Worm (Caenorhabditis elegans): ENCODE measurements around the gene C02B10.6.
"Not testable (repeated sequence)": the region's sequence is repeated elsewhere in the genome, so short reads cannot be mapped to it uniquely, and the experiment has no call there.

The C02B10.6 gene

DNA sequence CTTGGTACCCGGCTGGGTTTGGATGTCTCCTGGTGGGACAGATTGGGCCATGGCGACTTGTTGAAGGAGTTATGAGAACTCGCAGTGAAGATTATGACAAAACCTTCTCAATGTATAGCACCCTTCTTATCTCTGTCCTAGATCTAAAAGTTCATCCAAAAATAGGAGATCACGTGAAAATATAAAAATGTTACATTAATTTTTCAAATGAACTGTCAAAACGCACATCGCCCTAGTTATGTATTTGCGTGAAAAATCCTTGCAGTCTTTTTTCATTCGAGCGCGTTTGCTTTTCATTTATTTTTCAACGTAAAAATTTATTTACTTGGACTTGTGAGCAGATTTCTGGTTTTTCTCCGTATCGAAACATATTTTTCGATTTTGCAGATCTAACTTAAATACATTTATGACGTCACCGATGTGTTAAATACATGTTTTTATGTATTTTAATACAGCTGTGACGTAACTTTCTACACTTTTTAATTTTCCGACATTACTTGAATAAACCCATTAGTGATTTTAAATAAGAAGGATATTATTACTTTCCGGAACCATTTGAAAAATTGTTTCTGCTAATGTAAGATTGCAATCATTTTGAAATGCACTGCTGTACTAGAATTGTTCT is 14.6 kb upstream of the C02B10.6 start, which contains the start of gene msp-55:
msp-55 (minus strand) TSS at position 51 of the 625 bp plus-strand sequence.
- no peak for TF ChIP-seq odd-2 (tag; optimal IDR thresholded peaks at IDR 0.05)
- no peak for TF ChIP-seq Y22D7AL.16 (tag; optimal IDR thresholded peaks at IDR 0.05)
- no peak for TF ChIP-seq C08G9.2 (tag; optimal IDR thresholded peaks at IDR 0.05)
- no peak for TF ChIP-seq nhr-11 (tag; optimal IDR thresholded peaks at IDR 0.05)
- TF ChIP-seq dmd-4 (tag; optimal IDR thresholded peaks at IDR 0.05; ENCODE audit: borderline replicate concordance) = no peak
- no peak for TF ChIP-seq fkh-10 (GFP tag; optimal IDR thresholded peaks at IDR 0.05)
- no peak for TF ChIP-seq ceh-14 (tag; optimal IDR thresholded peaks at IDR 0.05)
- TF ChIP-seq syd-9 (tag; optimal IDR thresholded peaks at IDR 0.05) = no peak
- TF ChIP-seq ama-1 (optimal IDR thresholded peaks at IDR 0.05) = no peak
- no peak for TF ChIP-seq hlh-8 (tag; optimal IDR thresholded peaks at IDR 0.05)
- TF ChIP-seq ceh-48 (tag; optimal IDR thresholded peaks at IDR 0.05) = no peak
- TF ChIP-seq K02D7.2 (tag; optimal IDR thresholded peaks at IDR 0.05) = no peak
- no peak for TF ChIP-seq pros-1 (tag; optimal IDR thresholded peaks at IDR 0.05)
- TF ChIP-seq ceh-30 (tag; optimal IDR thresholded peaks at IDR 0.05) = no peak
- TF ChIP-seq ceh-6 (GFP tag; optimal IDR thresholded peaks at IDR 0.05) = no peak
- TF ChIP-seq gmeb-2 (tag; optimal IDR thresholded peaks at IDR 0.05) = no peak
- TF ChIP-seq hlh-15 (tag; optimal IDR thresholded peaks at IDR 0.05) = no peak
- no peak for TF ChIP-seq dve-1 (tag; optimal IDR thresholded peaks at IDR 0.05)
- no peak for TF ChIP-seq ceh-18 (tag; optimal IDR thresholded peaks at IDR 0.05)

DNA sequence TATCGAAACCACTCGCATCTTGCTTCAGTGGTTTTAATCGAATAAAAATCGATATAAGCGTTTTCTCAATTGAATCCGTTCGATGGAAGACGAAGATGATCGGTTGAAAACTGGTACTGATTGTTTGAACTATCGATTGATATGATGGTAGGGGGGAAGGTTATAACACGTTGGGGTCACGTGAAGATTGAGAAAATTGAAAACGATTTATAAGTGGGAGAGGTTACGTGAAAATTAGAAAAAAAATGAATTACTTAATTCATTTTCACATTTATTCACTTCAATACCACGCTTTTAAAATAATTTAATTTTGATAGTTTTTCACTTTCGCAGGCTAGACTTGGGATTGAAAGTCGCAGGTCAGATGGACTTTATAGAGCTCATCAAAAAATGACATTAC is 9.7 kb upstream of the C02B10.6 start, which contains the start of gene C09B9.7:
C09B9.7 (minus strand) TSS at position 101 of the 400 bp plus-strand sequence.
- TF ChIP-seq lim-6 (tag; optimal IDR thresholded peaks at IDR 0.05) (no peak), unc-3 (GFP tag; conservative IDR thresholded peaks at IDR 0.05) (no peak), unc-3 (tag; optimal IDR thresholded peaks at IDR 0.05) (no peak), Y22D7AL.16 (tag; optimal IDR thresholded peaks at IDR 0.05) (no peak), ets-4 (tag; optimal IDR thresholded peaks at IDR 0.05) (no peak), pat-9 (tag; optimal IDR thresholded peaks at IDR 0.05) (no peak), ref-2 (tag; optimal IDR thresholded peaks at IDR 0.05) (no peak), nfya-1 (tag; optimal IDR thresholded peaks at IDR 0.05) (no peak), ama-1 (optimal IDR thresholded peaks at IDR 0.05) (no peak), hlh-15 (tag; optimal IDR thresholded peaks at IDR 0.05) (no peak), mec-3 (tag; optimal IDR thresholded peaks at IDR 0.05; ENCODE audit: borderline replicate concordance) (no peak), fkh-6 (tag; optimal IDR thresholded peaks at IDR 0.05) (no peak), K09A11.1 (tag; optimal IDR thresholded peaks at IDR 0.05; ENCODE audit: insufficient read depth) (no peak), gmeb-2 (tag; optimal IDR thresholded peaks at IDR 0.05) (no peak), nhr-232 (tag; optimal IDR thresholded peaks at IDR 0.05) (no peak), sox-4 (tag; optimal IDR thresholded peaks at IDR 0.05) (no peak), ceh-45 (GFP tag; IDR thresholded peaks at IDR 0.05) (no peak)

ce11 chrIV:5062278-5062677 is 8.4 kb upstream of the C02B10.6 start, which contains the start of gene msp-57:
TSS of gene msp-57 (plus strand) at chrIV:5062578.
- TF ChIP-seq pros-1, sox-4, ceh-24 (tag; optimal IDR thresholded peaks at IDR 0.05): not testable (repeated sequence)

- TF ChIP-seq pha-4 (tag; optimal IDR thresholded peaks at IDR 0.05) (no peak), madf-2 (tag; optimal IDR thresholded peaks at IDR 0.05) (no peak), che-1 (tag; optimal IDR thresholded peaks at IDR 0.05) (no peak), hlh-15 (tag; optimal IDR thresholded peaks at IDR 0.05) (no peak), F13H6.1 (tag; optimal IDR thresholded peaks at IDR 0.05) (no peak), pax-1 (tag; optimal IDR thresholded peaks at IDR 0.05) (no peak), hlh-8 (tag; optimal IDR thresholded peaks at IDR 0.05) (no peak), pat-9 (tag; optimal IDR thresholded peaks at IDR 0.05) (no peak), syd-9 (tag; optimal IDR thresholded peaks at IDR 0.05) (no peak), fkh-10 (GFP tag; optimal IDR thresholded peaks at IDR 0.05) (no peak), K09A11.1 (tag; optimal IDR thresholded peaks at IDR 0.05; ENCODE audit: insufficient read depth) (no peak), ceh-24 (tag; optimal IDR thresholded peaks at IDR 0.05) (no peak), lim-6 (tag; optimal IDR thresholded peaks at IDR 0.05) (no peak), ttx-3 (tag; optimal IDR thresholded peaks at IDR 0.05) (no peak), lin-11 (tag; optimal IDR thresholded peaks at IDR 0.05) (no peak), zip-5 (tag; optimal IDR thresholded peaks at IDR 0.05) (no peak), ahr-1 (tag; optimal IDR thresholded peaks at IDR 0.05) (no peak), ceh-30 (tag; optimal IDR thresholded peaks at IDR 0.05) (no peak), gmeb-2 (tag; optimal IDR thresholded peaks at IDR 0.05) (no peak), ztf-16 (tag; optimal IDR thresholded peaks at IDR 0.05) (no peak)
Measured at ce11 chrIV:5063297-5063696, 7.4 kb upstream of the C02B10.6 start.

All from whole organism, late embryonic.